Worm (Caenorhabditis elegans): ENCODE data around the gene nhr-46.

nhr-46 gene

ce11 chrIV:5749874-5750273, 7.8 kb downstream of the nhr-46 start:
- TF ChIP-seq ref-1 (GFP tag; conservative IDR thresholded peaks at IDR 0.05) (no peak), ztf-23 (GFP tag; IDR thresholded peaks at IDR 0.05) (no peak), tab-1 (GFP tag; IDR thresholded peaks at IDR 0.05) (no peak), flt-1 (GFP tag; IDR thresholded peaks at IDR 0.05) (no peak), T22C8.4 (GFP tag; IDR thresholded peaks at IDR 0.05) (no peak), med-1 (GFP tag; optimal IDR thresholded peaks at IDR 0.05; ENCODE audit: insufficient read depth) (no peak), klf-2 (GFP tag; conservative IDR thresholded peaks at IDR 0.05) (no peak), cog-1 (tag; optimal IDR thresholded peaks at IDR 0.05) (no peak), ztf-29 (GFP tag; IDR thresholded peaks at IDR 0.05) (no peak)

DNA sequence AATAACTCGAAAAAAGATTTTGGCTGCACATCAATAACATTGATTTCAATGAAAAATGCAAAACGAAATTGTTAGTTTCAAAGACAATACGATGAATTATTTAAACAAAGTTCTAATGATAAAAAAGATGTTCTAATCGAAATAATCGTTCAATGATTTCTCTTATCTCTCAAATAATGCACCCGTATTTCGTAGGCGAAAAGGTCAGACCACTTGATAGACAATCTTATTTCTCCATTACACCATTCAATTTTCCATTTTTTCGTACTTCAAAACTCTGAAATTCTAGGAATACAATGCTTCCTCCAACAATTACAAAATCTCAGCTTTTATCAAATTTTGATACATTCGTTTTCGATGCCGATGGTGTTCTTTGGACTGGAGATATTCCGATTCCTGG, 13.5 kb downstream of the nhr-46 start, which contains the start of gene C45E5.1:
TSS of gene C45E5.1 (plus strand) at position 290 of the 400 bp plus-strand sequence.
- no peak for TF ChIP-seq flt-1 (GFP tag; IDR thresholded peaks at IDR 0.05)
- no peak for TF ChIP-seq med-1 (GFP tag; optimal IDR thresholded peaks at IDR 0.05; ENCODE audit: insufficient read depth)
- no peak for TF ChIP-seq T22C8.4 (GFP tag; IDR thresholded peaks at IDR 0.05)
- TF ChIP-seq tab-1 (GFP tag; IDR thresholded peaks at IDR 0.05), result no peak
- no peak for TF ChIP-seq ztf-23 (GFP tag; IDR thresholded peaks at IDR 0.05)
- no peak for TF ChIP-seq ztf-29 (GFP tag; IDR thresholded peaks at IDR 0.05)
- no peak for TF ChIP-seq klf-2 (GFP tag; conservative IDR thresholded peaks at IDR 0.05)

ce11 chrIV:5741045-5741444, 16.6 kb downstream of the nhr-46 start, which contains the start of gene chil-11:
Gene chil-11, plus strand, starts transcription at chrIV:5741345.
- TF ChIP-seq flt-1 (GFP tag; IDR thresholded peaks at IDR 0.05) (no peak), med-1 (GFP tag; optimal IDR thresholded peaks at IDR 0.05; ENCODE audit: insufficient read depth) (no peak), klf-2 (GFP tag; conservative IDR thresholded peaks at IDR 0.05) (no peak)

ce11 chrIV:5734720-5735119, 22.9 kb downstream of the nhr-46 start, which contains the start of gene cpg-18:
Gene cpg-18, plus strand, starts transcription at chrIV:5735020.
- no peak for TF ChIP-seq tab-1 (GFP tag; IDR thresholded peaks at IDR 0.05)
- TF ChIP-seq flt-1 (GFP tag; IDR thresholded peaks at IDR 0.05), result no peak
- no peak for TF ChIP-seq cog-1 (tag; optimal IDR thresholded peaks at IDR 0.05)
- no peak for TF ChIP-seq ztf-23 (GFP tag; IDR thresholded peaks at IDR 0.05)
- TF ChIP-seq klf-2 (GFP tag; conservative IDR thresholded peaks at IDR 0.05), result no peak
- TF ChIP-seq ztf-29 (GFP tag; IDR thresholded peaks at IDR 0.05), result no peak

DNA sequence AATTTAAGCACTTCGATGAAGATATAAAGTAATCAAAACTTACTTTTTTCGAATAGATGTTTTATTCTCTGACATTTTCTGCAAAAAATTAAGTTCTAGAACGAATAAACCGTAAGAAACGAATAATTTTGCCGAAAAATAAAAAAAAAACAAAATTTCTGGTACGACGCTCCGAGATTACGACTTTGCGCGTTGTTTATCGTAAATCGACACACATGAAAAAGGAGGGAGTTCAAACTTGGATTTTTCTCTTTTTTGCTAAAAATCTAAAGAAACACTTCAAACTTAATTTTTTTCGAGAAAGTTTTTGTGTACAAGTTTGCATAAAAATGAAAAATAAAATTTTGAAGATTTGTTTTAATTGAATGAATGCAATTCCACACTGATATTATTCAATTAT, 26.1 kb downstream of the nhr-46 start, which contains the start of gene H35B03.2:
TSS of gene H35B03.2 (minus strand) at position 78 of the 400 bp plus-strand sequence.
- no peak for TF ChIP-seq ref-1 (GFP tag; conservative IDR thresholded peaks at IDR 0.05)
- TF ChIP-seq ztf-23 (GFP tag; IDR thresholded peaks at IDR 0.05), result no peak
- no peak for TF ChIP-seq flt-1 (GFP tag; IDR thresholded peaks at IDR 0.05)
- no peak for TF ChIP-seq tab-1 (GFP tag; IDR thresholded peaks at IDR 0.05)
- TF ChIP-seq med-1 (GFP tag; optimal IDR thresholded peaks at IDR 0.05; ENCODE audit: insufficient read depth), result no peak
- TF ChIP-seq T22C8.4 (GFP tag; IDR thresholded peaks at IDR 0.05), result no peak
- no peak for TF ChIP-seq ztf-29 (GFP tag; IDR thresholded peaks at IDR 0.05)
- no peak for TF ChIP-seq cog-1 (tag; optimal IDR thresholded peaks at IDR 0.05)

ce11 chrIV:5725300-5725699, 32.4 kb downstream of the nhr-46 start, which contains the start of gene H35B03.1:
Gene H35B03.1, plus strand, starts transcription at chrIV:5725600.
- TF ChIP-seq cog-1 (tag; optimal IDR thresholded peaks at IDR 0.05), result no peak
- TF ChIP-seq tab-1 (GFP tag; IDR thresholded peaks at IDR 0.05), result no peak
- no peak for TF ChIP-seq flt-1 (GFP tag; IDR thresholded peaks at IDR 0.05)
- no peak for TF ChIP-seq T22C8.4 (GFP tag; IDR thresholded peaks at IDR 0.05)
- no peak for TF ChIP-seq ref-1 (GFP tag; conservative IDR thresholded peaks at IDR 0.05)
- TF ChIP-seq klf-2 (GFP tag; conservative IDR thresholded peaks at IDR 0.05), result no peak
- TF ChIP-seq ztf-23 (GFP tag; IDR thresholded peaks at IDR 0.05), result no peak
- TF ChIP-seq ztf-29 (GFP tag; IDR thresholded peaks at IDR 0.05), result no peak
- no peak for TF ChIP-seq med-1 (GFP tag; optimal IDR thresholded peaks at IDR 0.05; ENCODE audit: insufficient read depth)

DNA sequence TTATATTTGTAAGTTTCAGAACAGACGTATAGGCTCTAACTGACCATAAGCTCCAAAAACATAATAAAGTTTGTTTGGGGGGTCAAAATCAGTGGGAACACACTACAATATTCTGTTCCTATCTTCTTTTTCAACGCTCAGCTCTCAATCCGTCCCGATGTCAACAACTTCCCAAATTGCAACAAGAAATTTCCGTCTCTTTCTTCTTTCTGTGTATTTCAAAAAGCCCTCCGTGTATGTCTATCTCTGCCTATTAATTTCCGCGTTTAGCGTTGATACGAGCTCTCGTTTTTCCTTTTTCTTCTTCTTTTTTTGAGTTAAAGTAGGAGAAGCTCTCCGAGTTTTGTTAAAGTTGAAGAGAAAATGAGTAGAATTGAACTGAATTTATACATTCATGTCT, 34.0 kb downstream of the nhr-46 start:
- no peak for TF ChIP-seq ztf-23 (GFP tag; IDR thresholded peaks at IDR 0.05)
- no peak for TF ChIP-seq med-1 (GFP tag; optimal IDR thresholded peaks at IDR 0.05; ENCODE audit: insufficient read depth)
- no peak for TF ChIP-seq tab-1 (GFP tag; IDR thresholded peaks at IDR 0.05)
- no peak for TF ChIP-seq T22C8.4 (GFP tag; IDR thresholded peaks at IDR 0.05)
- TF ChIP-seq cog-1 (tag; optimal IDR thresholded peaks at IDR 0.05), result no peak
- TF ChIP-seq ref-1 (GFP tag; conservative IDR thresholded peaks at IDR 0.05), result no peak
- no peak for TF ChIP-seq ztf-29 (GFP tag; IDR thresholded peaks at IDR 0.05)
- no peak for TF ChIP-seq klf-2 (GFP tag; conservative IDR thresholded peaks at IDR 0.05)
- TF ChIP-seq flt-1 (GFP tag; IDR thresholded peaks at IDR 0.05), result no peak

ce11 chrIV:5715341-5716112, 42.1 kb downstream of the nhr-46 start:
- TF ChIP-seq flt-1 (GFP tag; IDR thresholded peaks at IDR 0.05), result no peak
- no peak for TF ChIP-seq T22C8.4 (GFP tag; IDR thresholded peaks at IDR 0.05)
- TF ChIP-seq ztf-23 (GFP tag; IDR thresholded peaks at IDR 0.05), result no peak
- TF ChIP-seq tab-1 (GFP tag; IDR thresholded peaks at IDR 0.05), result no peak
- no peak for TF ChIP-seq klf-2 (GFP tag; conservative IDR thresholded peaks at IDR 0.05)
- TF ChIP-seq ztf-29 (GFP tag; IDR thresholded peaks at IDR 0.05), result no peak
- no peak for TF ChIP-seq ref-1 (GFP tag; conservative IDR thresholded peaks at IDR 0.05)
- TF ChIP-seq med-1 (GFP tag; optimal IDR thresholded peaks at IDR 0.05; ENCODE audit: insufficient read depth), result no peak
- no peak for TF ChIP-seq cog-1 (tag; optimal IDR thresholded peaks at IDR 0.05)

DNA sequence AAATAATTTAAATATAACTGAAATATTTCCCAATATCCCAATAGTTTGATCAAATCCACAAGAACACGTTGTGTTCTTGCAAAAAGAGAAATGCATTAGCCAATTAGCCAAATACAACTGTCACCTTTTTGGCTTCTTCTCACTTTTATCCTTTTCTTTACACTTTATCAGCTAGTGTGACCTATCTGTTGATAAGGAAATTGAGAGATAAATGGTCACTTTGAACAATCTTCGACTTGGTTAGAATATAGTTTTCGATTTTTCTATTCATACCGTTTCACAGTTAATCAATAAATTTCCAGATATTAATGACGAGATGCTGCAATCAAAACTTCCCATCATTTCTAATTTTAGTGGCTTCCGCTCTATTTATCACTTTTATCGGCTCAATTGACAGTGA, 48.9 kb downstream of the nhr-46 start, which contains the start of gene C55C3.1:
TSS of gene C55C3.1 (plus strand) at position 301 of the 400 bp plus-strand sequence.
- TF ChIP-seq flt-1 (GFP tag; IDR thresholded peaks at IDR 0.05) (no peak), ztf-23 (GFP tag; IDR thresholded peaks at IDR 0.05) (no peak)

- TF ChIP-seq klf-2 (GFP tag; conservative IDR thresholded peaks at IDR 0.05) (no peak), ztf-23 (GFP tag; IDR thresholded peaks at IDR 0.05) (no peak), flt-1 (GFP tag; IDR thresholded peaks at IDR 0.05) (no peak), med-1 (GFP tag; optimal IDR thresholded peaks at IDR 0.05; ENCODE audit: insufficient read depth) (no peak), tab-1 (GFP tag; IDR thresholded peaks at IDR 0.05) (no peak), T22C8.4 (GFP tag; IDR thresholded peaks at IDR 0.05) (no peak), ztf-29 (GFP tag; IDR thresholded peaks at IDR 0.05) (no peak), cog-1 (tag; optimal IDR thresholded peaks at IDR 0.05) (no peak), ref-1 (GFP tag; conservative IDR thresholded peaks at IDR 0.05) (no peak)
Measured at ce11 chrIV:5706603-5707002, 51.1 kb downstream of the nhr-46 start.

All from whole organism, midembryonic.